Fruit fly (Drosophila melanogaster) whole organism, pupa: ENCODE data around the gene pinta.

Experiments used
- CG12605 ChIP-seq: fragments of 200-800 bp; sonication (Bioruptor generic); IDR thresholded peaks from 2 replicates; pipeline ENCODE4 v1.3.6; 2022; ENCODE audit warnings: missing biosample characterization, missing genetic modification characterization
- CG13204 ChIP-seq: fragments of 200-800 bp; sonication (Bioruptor generic); optimal IDR thresholded peaks from 2 replicates; lab custom pipeline; 2018; ENCODE audit warnings: missing biosample characterization, mild to moderate bottlenecking, missing genetic modification characterization, moderate library complexity
- CG15710 ChIP-seq: fragments of 200-800 bp; sonication (Bioruptor generic); optimal IDR thresholded peaks from 2 replicates; lab custom pipeline; 2018; ENCODE audit warnings: missing biosample characterization, mild to moderate bottlenecking, missing genetic modification characterization, moderate library complexity
- CG32121 ChIP-seq: fragments of 200-800 bp; sonication (Bioruptor generic); IDR thresholded peaks from 2 replicates; pipeline ENCODE4 v1.3.6; 2022; ENCODE audit warnings: missing biosample characterization, missing genetic modification characterization
- CG34367 ChIP-seq: fragments of 200-800 bp; sonication (Bioruptor generic); optimal IDR thresholded peaks from 2 replicates; lab custom pipeline; 2018; ENCODE audit warnings: missing biosample characterization, mild to moderate bottlenecking, missing genetic modification characterization
- CG8159 ChIP-seq: fragments of 200-800 bp; sonication (Bioruptor generic); optimal IDR thresholded peaks from 3 replicates; lab custom pipeline; 2018; ENCODE audit warnings: missing biosample characterization, mild to moderate bottlenecking, missing genetic modification characterization, moderate library complexity
- Ets98B ChIP-seq: fragments of 200-800 bp; sonication (Bioruptor generic); IDR thresholded peaks from 2 replicates; pipeline ENCODE4 v1.3.6; 2022; ENCODE audit warnings: missing biosample characterization, missing genetic modification characterization
- Pif1A ChIP-seq: fragments of 200-800 bp; sonication (Bioruptor generic); optimal IDR thresholded peaks from 3 replicates; lab custom pipeline; 2016; ENCODE audit warnings: missing biosample characterization, missing genetic modification characterization
- Pif1B ChIP-seq: fragments of 200-800 bp; sonication (Bioruptor generic); optimal IDR thresholded peaks from 3 replicates; lab custom pipeline; 2016; ENCODE audit warnings: missing biosample characterization, missing genetic modification characterization
- Snoo ChIP-seq: fragments of 200-800 bp; sonication (Bioruptor generic); optimal IDR thresholded peaks from 3 replicates; lab custom pipeline; 2017; ENCODE audit warnings: missing biosample characterization, mild to moderate bottlenecking, missing genetic modification characterization, inconsistent platforms
- gl ChIP-seq: fragments of 200-800 bp; sonication (Bioruptor generic); optimal IDR thresholded peaks from 2 replicates; lab custom pipeline; 2018; ENCODE audit warnings: missing biosample characterization, mild to moderate bottlenecking, missing genetic modification characterization

DNA sequence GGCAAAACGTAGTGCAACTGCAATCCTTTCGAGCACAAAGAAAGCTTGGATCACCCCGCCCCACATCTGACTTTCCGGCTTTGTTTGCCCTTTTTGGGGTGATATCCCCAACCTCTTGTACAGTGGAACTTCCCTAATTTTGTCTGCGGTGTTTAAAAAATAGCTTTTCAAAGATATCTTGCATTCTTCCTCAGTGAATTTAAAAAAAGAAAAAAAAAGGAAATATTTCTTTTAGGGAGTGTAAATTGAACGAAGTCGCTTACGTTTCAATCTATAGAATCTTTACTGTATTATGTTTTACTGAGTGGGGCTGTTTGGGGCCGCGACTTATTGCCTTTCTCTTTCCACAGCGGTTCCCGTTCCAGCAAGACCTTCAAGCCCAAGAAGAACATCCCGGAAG lies 3.1 kb downstream of the pinta start:
- TF ChIP-seq Pif1A (GFP tag; lab: Kevin White, UChicago) (peak; percentile 74), CG32121 (GFP tag; lab: Robert Waterston, UW) (peak; percentile 60; the same call in 1 of the 2 replicates), Pif1B (GFP tag; lab: Kevin White, UChicago) (peak; percentile 71), Ets98B (GFP tag; lab: Robert Waterston, UW) (peak; percentile 70), CG34367 (tag; lab: Kevin White, UChicago) (peak; percentile 23), gl (tag; lab: Kevin White, UChicago) (no peak), CG8159 (tag; lab: Kevin White, UChicago) (peak; percentile 55), CG15710 (tag; lab: Kevin White, UChicago) (peak; percentile 70), Snoo (tag; lab: Kevin White, UChicago) (peak; percentile 87), CG12605 (peak; percentile 61), CG13204 (GFP tag; lab: Kevin White, UChicago) (no peak)
